Worm (Caenorhabditis elegans): ENCODE measurements around the gene ZK673.5.

The ZK673.5 gene

ce11 chrII:10461207-10461606 is at the start of gene ZK673.5:
Gene ZK673.5, plus strand, starts transcription at chrII:10461507.
- no peak for TF ChIP-seq dmd-4 (tag; optimal IDR thresholded peaks at IDR 0.05; ENCODE audit: borderline replicate concordance)
- TF ChIP-seq T23F11.4 (GFP tag; optimal IDR thresholded peaks at IDR 0.05) = no peak
- no peak for TF ChIP-seq ref-2 (tag; optimal IDR thresholded peaks at IDR 0.05)
- TF ChIP-seq ceh-19 (GFP tag; optimal IDR thresholded peaks at IDR 0.05) = no peak
- TF ChIP-seq hlh-8 (tag; optimal IDR thresholded peaks at IDR 0.05) = no peak
- no peak for TF ChIP-seq nfya-1 (tag; optimal IDR thresholded peaks at IDR 0.05)
- no peak for TF ChIP-seq fkh-6 (tag; optimal IDR thresholded peaks at IDR 0.05)
- no peak for TF ChIP-seq mec-3 (tag; optimal IDR thresholded peaks at IDR 0.05; ENCODE audit: borderline replicate concordance)
- TF ChIP-seq pqm-1 (tag; optimal IDR thresholded peaks at IDR 0.05) = no peak
- no peak for TF ChIP-seq sdc-2 (tag; optimal IDR thresholded peaks at IDR 0.05)
- TF ChIP-seq hlh-30 (tag; optimal IDR thresholded peaks at IDR 0.05; ENCODE audit: insufficient read depth) = no peak
- TF ChIP-seq K02D7.2 (tag; optimal IDR thresholded peaks at IDR 0.05) = no peak
- TF ChIP-seq C38D4.7 (GFP tag; optimal IDR thresholded peaks at IDR 0.05) = no peak
- no peak for TF ChIP-seq F13H6.1 (tag; optimal IDR thresholded peaks at IDR 0.05)
- no peak for TF ChIP-seq ceh-48 (tag; optimal IDR thresholded peaks at IDR 0.05)

ce11 chrII:10416332-10416863 is 44.9 kb upstream of the ZK673.5 start, which contains the start of gene eif-2A:
Gene eif-2A, plus strand, starts transcription at chrII:10416800.
- TF ChIP-seq hlh-13 (GFP tag; optimal IDR thresholded peaks at IDR 0.05) (no peak), ceh-24 (tag; optimal IDR thresholded peaks at IDR 0.05) (no peak), F13H6.1 (tag; optimal IDR thresholded peaks at IDR 0.05) (no peak), unc-42 (tag; optimal IDR thresholded peaks at IDR 0.05) (peak; percentile 41), ama-1 (optimal IDR thresholded peaks at IDR 0.05) (no peak), syd-9 (tag; optimal IDR thresholded peaks at IDR 0.05) (no peak), hlh-30 (tag; optimal IDR thresholded peaks at IDR 0.05; ENCODE audit: insufficient read depth) (peak; percentile 38)

ce11 chrII:10421941-10422340 is 39.4 kb upstream of the ZK673.5 start, which contains the start of gene frpr-21:
Gene frpr-21, minus strand, starts transcription at chrII:10422041.
- TF ChIP-seq fkh-6 (tag; optimal IDR thresholded peaks at IDR 0.05) (no peak), ref-2 (tag; optimal IDR thresholded peaks at IDR 0.05) (no peak), ceh-6 (GFP tag; optimal IDR thresholded peaks at IDR 0.05) (no peak), odd-2 (tag; optimal IDR thresholded peaks at IDR 0.05) (no peak), rnt-1 (tag; optimal IDR thresholded peaks at IDR 0.05) (no peak), tbx-7 (tag; optimal IDR thresholded peaks at IDR 0.05) (no peak), nfya-1 (tag; optimal IDR thresholded peaks at IDR 0.05) (no peak), sdc-2 (tag; optimal IDR thresholded peaks at IDR 0.05) (no peak), eyg-1 (tag; optimal IDR thresholded peaks at IDR 0.05) (no peak), T23F11.4 (GFP tag; optimal IDR thresholded peaks at IDR 0.05) (no peak), Y22D7AL.16 (tag; optimal IDR thresholded peaks at IDR 0.05) (no peak), ceh-31 (tag; optimal IDR thresholded peaks at IDR 0.05) (no peak), hlh-15 (tag; optimal IDR thresholded peaks at IDR 0.05) (no peak)

ce11 chrII:10435836-10436235 is 25.5 kb upstream of the ZK673.5 start, which contains the start of gene cut-4:
Gene cut-4, plus strand, starts transcription at chrII:10436136.
- TF ChIP-seq hlh-8 (tag; optimal IDR thresholded peaks at IDR 0.05) (no peak), odd-2 (tag; optimal IDR thresholded peaks at IDR 0.05) (no peak)

ce11 chrII:10437840-10438239 is 23.5 kb upstream of the ZK673.5 start:
- TF ChIP-seq mec-3 (tag; optimal IDR thresholded peaks at IDR 0.05; ENCODE audit: borderline replicate concordance) (no peak), hlh-30 (tag; optimal IDR thresholded peaks at IDR 0.05; ENCODE audit: insufficient read depth) (no peak), fkh-10 (GFP tag; optimal IDR thresholded peaks at IDR 0.05) (no peak), ref-2 (tag; optimal IDR thresholded peaks at IDR 0.05) (no peak), hlh-8 (tag; optimal IDR thresholded peaks at IDR 0.05) (no peak), pax-1 (tag; optimal IDR thresholded peaks at IDR 0.05) (no peak), Y22D7AL.16 (tag; optimal IDR thresholded peaks at IDR 0.05) (no peak), ceh-19 (GFP tag; optimal IDR thresholded peaks at IDR 0.05) (no peak), dmd-4 (tag; optimal IDR thresholded peaks at IDR 0.05; ENCODE audit: borderline replicate concordance) (no peak), ceh-48 (tag; optimal IDR thresholded peaks at IDR 0.05) (no peak), che-1 (tag; optimal IDR thresholded peaks at IDR 0.05) (no peak), ceh-18 (tag; optimal IDR thresholded peaks at IDR 0.05) (no peak), ceh-24 (tag; optimal IDR thresholded peaks at IDR 0.05) (no peak), hlh-15 (tag; optimal IDR thresholded peaks at IDR 0.05) (no peak), fkh-6 (tag; optimal IDR thresholded peaks at IDR 0.05) (no peak), ceh-6 (GFP tag; optimal IDR thresholded peaks at IDR 0.05) (no peak), ahr-1 (tag; optimal IDR thresholded peaks at IDR 0.05) (no peak), pat-9 (tag; optimal IDR thresholded peaks at IDR 0.05) (no peak), K09A11.1 (tag; optimal IDR thresholded peaks at IDR 0.05; ENCODE audit: insufficient read depth) (no peak)
